Fruit fly (Drosophila melanogaster) whole organism, embryonic: ENCODE results near the gene Zn72D.

Experiments used
- Mes4 ChIP-seq: fragments of 200-800 bp; sonication (Bioruptor generic); optimal IDR thresholded peaks from 2 replicates; lab custom pipeline; 2016; ENCODE audit warnings: missing biosample characterization, missing genetic modification characterization
- nerfin-2 ChIP-seq: fragments of 200-800 bp; sonication (Bioruptor generic); IDR thresholded peaks from 2 replicates; pipeline ENCODE4 v1.3.6; 2022; ENCODE audit warnings: missing biosample characterization, missing genetic modification characterization; ENCODE audit not compliant: partially characterized antibody

- no peak for TF ChIP-seq nerfin-2
- TF ChIP-seq Mes4, result no peak
Measured at dm6 chr3L:16121791-16122190, 9.4 kb upstream of the Zn72D start, which contains the start of gene Strump.
